Worm (Caenorhabditis elegans) whole organism, midembryonic: Measurements from ENCODE around the gene nstp-10.
A peak's percentile ranks its signal among the peaks of the same experiment; 100 is the strongest.

Experiments
- T22C8.4 ChIP-seq: fragments of 200-800 bp; sonication (Bioruptor generic); IDR thresholded peaks from 2 replicates; pipeline ENCODE4 v1.3.6; 2022; ENCODE audit warnings: missing genetic modification characterization, missing compliant biosample characterization
- cog-1 ChIP-seq: sonication (generic microtip); optimal IDR thresholded peaks from 2 replicates; lab custom pipeline; 2016; ENCODE audit warnings: missing genetic modification characterization, missing compliant biosample characterization
- flt-1 ChIP-seq: fragments of 200-800 bp; sonication (Bioruptor generic); IDR thresholded peaks from 2 replicates; pipeline ENCODE4 v1.3.6; 2022; ENCODE audit warnings: missing genetic modification characterization, missing compliant biosample characterization
- klf-2 ChIP-seq: fragments of 200-800 bp; sonication (Bioruptor generic); conservative IDR thresholded peaks from 2 replicates; pipeline ENCODE4 v1.3.6; 2022; ENCODE audit warnings: missing genetic modification reagents, missing genetic modification characterization, missing compliant biosample characterization
- med-1 ChIP-seq: sonication (generic microtip); optimal IDR thresholded peaks from 2 replicates; lab custom pipeline; 2017; ENCODE audit warnings: missing genetic modification characterization, mild to moderate bottlenecking, missing compliant biosample characterization, antibody characterized with exemption, missing genetic modification reagents; ENCODE audit not compliant: insufficient read depth
- ref-1 ChIP-seq: fragments of 200-800 bp; sonication (Bioruptor generic); conservative IDR thresholded peaks from 2 replicates; pipeline ENCODE4 v1.3.6; 2022; ENCODE audit warnings: missing genetic modification reagents, missing genetic modification characterization, missing compliant biosample characterization
- tab-1 ChIP-seq: fragments of 200-800 bp; sonication (Bioruptor generic); IDR thresholded peaks from 2 replicates; pipeline ENCODE4 v1.3.6; 2022; ENCODE audit warnings: missing genetic modification characterization, missing compliant biosample characterization
- ztf-23 ChIP-seq: fragments of 200-800 bp; sonication (Bioruptor generic); IDR thresholded peaks from 2 replicates; pipeline ENCODE4 v1.3.6; 2022; ENCODE audit warnings: missing genetic modification reagents, missing genetic modification characterization, missing compliant biosample characterization
- ztf-29 ChIP-seq: fragments of 200-800 bp; sonication (Bioruptor generic); IDR thresholded peaks from 2 replicates; pipeline ENCODE4 v1.3.6; 2022; ENCODE audit warnings: missing genetic modification reagents, missing genetic modification characterization, missing compliant biosample characterization

Gene nstp-10

DNA sequence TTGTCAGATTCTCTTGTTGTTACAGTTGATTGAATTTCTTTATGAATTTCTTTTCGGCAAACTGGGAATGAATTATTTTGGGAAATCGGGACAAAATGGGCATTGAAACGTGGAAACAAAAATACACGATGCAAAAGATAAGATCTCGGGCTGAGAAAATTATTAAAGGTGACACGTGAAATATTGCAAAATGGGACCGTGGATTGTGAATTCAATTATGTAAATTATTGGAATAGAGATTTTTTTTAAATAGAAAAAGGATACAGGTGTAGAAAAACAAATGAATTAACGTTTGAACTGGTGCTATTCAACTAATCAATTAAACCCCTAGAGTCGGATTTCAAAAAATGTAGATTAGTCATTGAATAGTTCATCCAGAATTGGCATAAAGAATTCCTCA lies 19.1 kb upstream of the nstp-10 start, which contains the start of gene F25B3.4:
F25B3.4 (minus strand) TSS at position 101 of the 400 bp plus-strand sequence.
- TF ChIP-seq ztf-29 (no peak), klf-2 (GFP tag; lab: Robert Waterston, UW) (no peak), flt-1 (GFP tag; lab: Robert Waterston, UW) (no peak), med-1 (GFP tag; lab: Kevin White, UChicago) (no peak), cog-1 (no peak), ztf-23 (GFP tag; lab: Robert Waterston, UW) (no peak), ref-1 (GFP tag; lab: Robert Waterston, UW) (no peak), tab-1 (GFP tag; lab: Robert Waterston, UW) (no peak), T22C8.4 (GFP tag; lab: Robert Waterston, UW) (no peak)

DNA sequence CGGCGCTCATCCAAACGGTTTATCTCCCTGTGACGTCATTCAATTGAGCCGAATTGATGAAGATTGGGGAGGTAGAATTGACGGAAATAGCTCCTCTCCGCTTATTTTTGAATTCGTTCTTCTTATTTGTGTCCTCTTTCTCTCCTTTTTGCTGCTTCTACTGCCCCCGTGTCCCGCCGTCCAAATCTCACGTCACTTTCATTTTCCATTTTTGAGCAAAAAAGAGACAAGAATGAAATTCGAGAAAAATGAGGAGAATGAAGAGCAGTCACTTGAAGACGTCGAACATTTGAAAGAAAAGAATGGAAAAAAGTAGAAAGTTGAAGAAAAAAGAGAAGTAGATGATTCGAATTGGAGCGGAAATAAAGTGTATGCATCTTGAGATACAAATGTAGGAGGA lies 13.9 kb upstream of the nstp-10 start:
- TF ChIP-seq flt-1 (GFP tag; lab: Robert Waterston, UW) (no peak), tab-1 (GFP tag; lab: Robert Waterston, UW) (no peak), ztf-23 (GFP tag; lab: Robert Waterston, UW) (no peak), ztf-29 (no peak), klf-2 (GFP tag; lab: Robert Waterston, UW) (no peak), T22C8.4 (GFP tag; lab: Robert Waterston, UW) (no peak), med-1 (GFP tag; lab: Kevin White, UChicago) (no peak), ref-1 (GFP tag; lab: Robert Waterston, UW) (no peak), cog-1 (no peak)

- TF ChIP-seq ztf-29 (no peak), ztf-23 (GFP tag; lab: Robert Waterston, UW) (peak; percentile 34; the same call in 1 of the 2 replicates), klf-2 (GFP tag; lab: Robert Waterston, UW) (no peak), cog-1 (no peak), tab-1 (GFP tag; lab: Robert Waterston, UW) (no peak)
These were observed 12.1 kb upstream of the nstp-10 start, which contains the start of gene rgef-1 for ce11 chrV:9561624-9562179. Gene rgef-1, minus strand, starts transcription at chrV:9561674.

DNA sequence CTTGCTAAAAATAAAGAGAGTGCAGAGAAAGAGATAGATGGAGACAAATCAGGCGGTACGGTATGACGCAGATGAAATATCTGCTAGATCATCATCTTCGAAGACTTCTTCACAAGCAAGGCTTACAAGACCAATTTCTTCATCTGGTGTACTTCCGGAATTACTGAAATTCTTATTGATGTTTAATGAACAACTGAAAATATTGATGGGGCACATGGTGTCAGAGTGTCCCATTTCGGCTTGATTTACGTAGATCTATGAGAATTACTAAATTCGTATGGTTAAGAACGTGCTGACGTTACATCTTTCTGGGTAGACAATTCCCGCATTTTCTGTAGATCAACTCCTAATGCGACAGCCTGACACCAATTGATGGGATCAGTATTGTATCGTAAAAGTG lies 7.0 kb upstream of the nstp-10 start:
- TF ChIP-seq ref-1 (GFP tag; lab: Robert Waterston, UW), result no peak

ce11 chrV:9550313-9550712 lies 677 bp upstream of the nstp-10 start, which contains the start of gene ehbp-1:
Gene ehbp-1, plus strand, starts transcription at chrV:9550644.
- no peak for TF ChIP-seq ref-1 (GFP tag; lab: Robert Waterston, UW)
- no peak for TF ChIP-seq tab-1 (GFP tag; lab: Robert Waterston, UW)
- TF ChIP-seq klf-2 (GFP tag; lab: Robert Waterston, UW), result no peak
- TF ChIP-seq ztf-23 (GFP tag; lab: Robert Waterston, UW), result no peak
- no peak for TF ChIP-seq T22C8.4 (GFP tag; lab: Robert Waterston, UW)
- no peak for TF ChIP-seq ztf-29
- no peak for TF ChIP-seq cog-1
- no peak for TF ChIP-seq flt-1 (GFP tag; lab: Robert Waterston, UW)

DNA sequence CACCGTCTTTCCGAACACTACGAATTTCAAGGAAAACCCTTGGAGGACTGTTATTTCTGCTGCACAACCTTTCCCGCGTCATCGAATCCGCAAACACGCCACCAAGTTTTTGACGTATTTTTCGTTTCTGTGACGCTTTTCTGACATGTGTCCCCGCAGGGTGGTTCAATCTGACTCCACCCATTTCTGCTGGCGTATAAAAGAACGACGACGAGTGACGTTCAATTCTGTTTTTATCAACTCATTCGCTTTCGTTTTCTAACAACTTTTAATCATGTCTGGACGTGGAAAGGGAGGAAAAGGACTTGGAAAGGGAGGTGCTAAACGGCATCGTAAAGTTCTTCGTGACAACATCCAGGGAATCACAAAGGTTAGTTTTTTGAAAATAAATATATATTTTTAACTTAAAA lies 2.8 kb downstream of the nstp-10 start, which contains the start of gene his-37:
his-37 (plus strand) TSS at position 246 of the 410 bp plus-strand sequence.
- no peak; the same call in 1 of the 2 replicates for TF ChIP-seq ztf-29
- no peak for TF ChIP-seq med-1 (GFP tag; lab: Kevin White, UChicago)
- peak; percentile 93 for TF ChIP-seq cog-1
- peak; percentile 81 for TF ChIP-seq flt-1 (GFP tag; lab: Robert Waterston, UW)
- TF ChIP-seq T22C8.4 (GFP tag; lab: Robert Waterston, UW), result no peak
- TF ChIP-seq tab-1 (GFP tag; lab: Robert Waterston, UW), result peak; percentile 50; the same call in 1 of the 2 replicates
- TF ChIP-seq ztf-23 (GFP tag; lab: Robert Waterston, UW), result peak; percentile 83
- no peak for TF ChIP-seq ref-1 (GFP tag; lab: Robert Waterston, UW)
- no peak for TF ChIP-seq klf-2 (GFP tag; lab: Robert Waterston, UW)

- TF ChIP-seq med-1 (GFP tag; lab: Kevin White, UChicago), result no peak
- no peak for TF ChIP-seq tab-1 (GFP tag; lab: Robert Waterston, UW)
- no peak for TF ChIP-seq ref-1 (GFP tag; lab: Robert Waterston, UW)
- no peak for TF ChIP-seq flt-1 (GFP tag; lab: Robert Waterston, UW)
- TF ChIP-seq ztf-29, result no peak
- TF ChIP-seq klf-2 (GFP tag; lab: Robert Waterston, UW), result no peak
- TF ChIP-seq T22C8.4 (GFP tag; lab: Robert Waterston, UW), result no peak
- no peak for TF ChIP-seq ztf-23 (GFP tag; lab: Robert Waterston, UW)
- no peak for TF ChIP-seq cog-1
These were observed 3.5 kb downstream of the nstp-10 start, which contains the start of gene C50F4.6 for ce11 chrV:9546042-9546581. Gene C50F4.6, plus strand, starts transcription at chrV:9546092.

DNA sequence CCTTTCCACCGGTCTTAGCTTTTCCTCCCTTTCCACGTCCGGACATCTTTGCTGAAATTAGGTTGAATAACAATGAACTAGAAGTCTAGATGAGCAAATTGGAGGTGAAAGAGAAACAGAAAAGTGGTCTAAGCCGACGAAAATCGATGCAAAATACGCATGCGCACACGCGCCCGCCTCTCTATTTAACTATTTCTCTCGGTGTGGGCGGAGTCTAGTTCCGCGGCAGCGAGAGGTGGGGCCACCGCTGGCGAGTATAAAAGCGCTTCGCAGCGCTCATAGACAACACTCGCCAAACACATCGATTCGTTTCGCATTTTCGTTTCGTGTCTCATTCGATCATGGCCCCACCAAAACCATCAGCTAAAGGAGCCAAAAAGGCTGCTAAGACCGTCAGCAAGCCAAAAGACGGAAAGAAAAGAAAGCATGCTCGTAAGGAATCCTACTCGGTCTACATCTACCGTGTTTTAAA lies 4.4 kb downstream of the nstp-10 start, which contains the start of the genes his-35 and his-41:
his-35 (minus strand) TSS at position 51 of the 472 bp plus-strand sequence.
his-41 (plus strand) TSS at position 299 of the 472 bp plus-strand sequence.
- 0 out of 2 replicates have a peak, but pooled peaks have one; percentile 20 for TF ChIP-seq ztf-29
- TF ChIP-seq klf-2 (GFP tag; lab: Robert Waterston, UW), result no peak
- peak; percentile 46 for TF ChIP-seq T22C8.4 (GFP tag; lab: Robert Waterston, UW)
- TF ChIP-seq flt-1 (GFP tag; lab: Robert Waterston, UW), result 0 out of 2 replicates have a peak, but pooled peaks have one; percentile 9

DNA sequence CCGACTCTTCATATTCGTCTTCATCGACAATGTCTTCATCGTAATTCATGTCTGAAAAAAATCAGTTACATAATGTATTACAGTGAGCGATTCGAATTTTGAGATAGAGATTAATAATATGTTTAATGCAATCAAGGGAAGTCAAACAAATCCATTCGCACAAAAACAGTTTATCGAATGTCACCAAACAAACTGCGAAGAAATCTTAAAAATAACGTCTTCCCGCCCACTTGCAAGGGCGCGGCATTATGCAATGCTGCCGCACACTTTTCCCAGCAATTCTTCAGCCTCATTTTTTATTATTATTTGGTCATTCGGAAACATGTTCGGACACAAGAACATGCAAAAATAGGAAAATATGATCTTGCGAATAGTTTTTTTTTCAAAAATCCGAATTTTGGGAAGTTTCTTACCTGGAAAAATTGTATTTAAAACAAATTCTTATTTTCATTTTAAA lies 5.4 kb downstream of the nstp-10 start, which contains the start of gene mdf-1:
mdf-1 (minus strand) TSS at position 51 of the 457 bp plus-strand sequence.
- no peak for TF ChIP-seq ztf-29
- TF ChIP-seq tab-1 (GFP tag; lab: Robert Waterston, UW), result no peak
- TF ChIP-seq klf-2 (GFP tag; lab: Robert Waterston, UW), result 0 out of 2 replicates have a peak, but pooled peaks have one; percentile 35
- TF ChIP-seq flt-1 (GFP tag; lab: Robert Waterston, UW), result 0 out of 2 replicates have a peak, but pooled peaks have one; percentile 52
- TF ChIP-seq ref-1 (GFP tag; lab: Robert Waterston, UW), result 0 out of 2 replicates have a peak, but pooled peaks have one; percentile 33
- TF ChIP-seq ztf-23 (GFP tag; lab: Robert Waterston, UW), result peak; percentile 67; the same call in 1 of the 2 replicates
- no peak for TF ChIP-seq T22C8.4 (GFP tag; lab: Robert Waterston, UW)
- no peak for TF ChIP-seq cog-1
- TF ChIP-seq med-1 (GFP tag; lab: Kevin White, UChicago), result peak; percentile 28
